Worm (Caenorhabditis elegans) whole organism, midembryonic: ENCODE data around the gene F18G5.6.
A peak's percentile ranks its signal among the peaks of the same experiment; 100 is the strongest.

Experiments used
- T22C8.4 ChIP-seq: fragments of 200-800 bp; sonication (Bioruptor generic); IDR thresholded peaks from 2 replicates; pipeline ENCODE4 v1.3.6; 2022; ENCODE audit warnings: missing genetic modification characterization, missing compliant biosample characterization
- cog-1 ChIP-seq: sonication (generic microtip); optimal IDR thresholded peaks from 2 replicates; lab custom pipeline; 2016; ENCODE audit warnings: missing genetic modification characterization, missing compliant biosample characterization
- flt-1 ChIP-seq: fragments of 200-800 bp; sonication (Bioruptor generic); IDR thresholded peaks from 2 replicates; pipeline ENCODE4 v1.3.6; 2022; ENCODE audit warnings: missing genetic modification characterization, missing compliant biosample characterization
- klf-2 ChIP-seq: fragments of 200-800 bp; sonication (Bioruptor generic); conservative IDR thresholded peaks from 2 replicates; pipeline ENCODE4 v1.3.6; 2022; ENCODE audit warnings: missing genetic modification reagents, missing genetic modification characterization, missing compliant biosample characterization
- med-1 ChIP-seq: sonication (generic microtip); optimal IDR thresholded peaks from 2 replicates; lab custom pipeline; 2017; ENCODE audit warnings: missing genetic modification characterization, mild to moderate bottlenecking, missing compliant biosample characterization, antibody characterized with exemption, missing genetic modification reagents; ENCODE audit not compliant: insufficient read depth
- ref-1 ChIP-seq: fragments of 200-800 bp; sonication (Bioruptor generic); conservative IDR thresholded peaks from 2 replicates; pipeline ENCODE4 v1.3.6; 2022; ENCODE audit warnings: missing genetic modification reagents, missing genetic modification characterization, missing compliant biosample characterization
- tab-1 ChIP-seq: fragments of 200-800 bp; sonication (Bioruptor generic); IDR thresholded peaks from 2 replicates; pipeline ENCODE4 v1.3.6; 2022; ENCODE audit warnings: missing genetic modification characterization, missing compliant biosample characterization
- ztf-23 ChIP-seq: fragments of 200-800 bp; sonication (Bioruptor generic); IDR thresholded peaks from 2 replicates; pipeline ENCODE4 v1.3.6; 2022; ENCODE audit warnings: missing genetic modification reagents, missing genetic modification characterization, missing compliant biosample characterization
- ztf-29 ChIP-seq: fragments of 200-800 bp; sonication (Bioruptor generic); IDR thresholded peaks from 2 replicates; pipeline ENCODE4 v1.3.6; 2022; ENCODE audit warnings: missing genetic modification reagents, missing genetic modification characterization, missing compliant biosample characterization

Gene F18G5.6

DNA sequence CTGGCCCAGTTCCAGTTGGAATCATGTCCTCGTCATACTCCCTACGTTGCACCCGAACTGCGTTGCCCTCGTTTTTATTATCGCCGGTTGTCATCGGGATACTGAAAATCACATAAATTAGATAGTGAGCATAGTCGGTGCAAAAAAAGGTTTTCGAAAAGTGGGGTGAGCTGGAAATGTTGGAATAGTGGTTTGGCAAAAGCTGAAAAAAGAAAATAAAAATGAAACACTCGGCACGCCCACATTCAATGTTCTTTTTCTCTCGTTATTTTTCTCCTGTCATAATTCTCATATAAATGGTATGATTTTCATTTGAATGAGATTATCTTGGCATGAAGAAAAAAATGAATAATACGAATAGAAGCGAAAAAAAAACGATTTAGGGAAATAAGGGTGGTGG is at the start of gene F18G5.6:
Gene F18G5.6 (minus strand): TSS at position 101 of the 400 bp plus-strand sequence.
- no peak for TF ChIP-seq ztf-23 (GFP tag; lab: Robert Waterston, UW)
- TF ChIP-seq med-1 (GFP tag; lab: Kevin White, UChicago), result no peak
- TF ChIP-seq klf-2 (GFP tag; lab: Robert Waterston, UW), result no peak
- no peak for TF ChIP-seq ref-1 (GFP tag; lab: Robert Waterston, UW)
- no peak for TF ChIP-seq T22C8.4 (GFP tag; lab: Robert Waterston, UW)

ce11 chrX:9311225-9311624 is 47.1 kb upstream of the F18G5.6 start, which contains the start of gene H29C22.1:
Gene H29C22.1, minus strand, starts transcription at chrX:9311325.
- no peak for TF ChIP-seq med-1 (GFP tag; lab: Kevin White, UChicago)

- TF ChIP-seq klf-2 (GFP tag; lab: Robert Waterston, UW) (no peak), ztf-23 (GFP tag; lab: Robert Waterston, UW) (no peak), ztf-29 (GFP tag; lab: Robert Waterston, UW) (no peak)
Observed at ce11 chrX:9303422-9303821, 39.3 kb upstream of the F18G5.6 start, which contains the start of gene tmc-2. Gene tmc-2, plus strand, starts transcription at chrX:9303722.

ce11 chrX:9302763-9303162 is 38.6 kb upstream of the F18G5.6 start:
- TF ChIP-seq ztf-23 (GFP tag; lab: Robert Waterston, UW) (no peak), ztf-29 (GFP tag; lab: Robert Waterston, UW) (no peak), tab-1 (GFP tag; lab: Robert Waterston, UW) (no peak), klf-2 (GFP tag; lab: Robert Waterston, UW) (no peak), flt-1 (GFP tag; lab: Robert Waterston, UW) (no peak), med-1 (GFP tag; lab: Kevin White, UChicago) (no peak), T22C8.4 (GFP tag; lab: Robert Waterston, UW) (no peak), cog-1 (tag; lab: Kevin White, UChicago) (no peak), ref-1 (GFP tag; lab: Robert Waterston, UW) (no peak)

ce11 chrX:9300379-9300778 is 36.2 kb upstream of the F18G5.6 start:
- no peak for TF ChIP-seq ztf-29 (GFP tag; lab: Robert Waterston, UW)
- no peak for TF ChIP-seq T22C8.4 (GFP tag; lab: Robert Waterston, UW)
- no peak for TF ChIP-seq flt-1 (GFP tag; lab: Robert Waterston, UW)

DNA sequence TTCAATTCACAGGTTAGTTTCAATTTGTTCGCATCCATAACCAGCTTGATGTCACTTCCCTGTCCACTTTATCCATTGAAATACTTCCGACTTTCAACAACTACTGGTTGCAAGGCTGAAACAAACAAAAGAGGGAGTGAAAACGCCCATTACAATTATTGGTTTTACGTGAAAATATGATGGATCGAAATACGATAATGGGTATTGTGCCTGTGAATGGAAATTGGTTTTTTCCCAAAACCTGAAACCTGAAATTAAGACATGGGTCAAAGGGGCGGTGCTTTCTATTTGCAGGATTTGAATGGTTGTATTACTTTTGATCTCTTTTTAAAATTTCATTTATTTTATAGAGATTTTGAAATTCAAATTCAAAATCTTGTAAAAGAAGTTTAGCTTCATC is 34.7 kb upstream of the F18G5.6 start, which contains the start of gene B0416.2:
Gene B0416.2 (plus strand): TSS at position 301 of the 400 bp plus-strand sequence.
- TF ChIP-seq flt-1 (GFP tag; lab: Robert Waterston, UW), result no peak
- no peak for TF ChIP-seq T22C8.4 (GFP tag; lab: Robert Waterston, UW)
- no peak for TF ChIP-seq ztf-23 (GFP tag; lab: Robert Waterston, UW)
- no peak for TF ChIP-seq klf-2 (GFP tag; lab: Robert Waterston, UW)
- TF ChIP-seq med-1 (GFP tag; lab: Kevin White, UChicago), result no peak
- TF ChIP-seq cog-1 (tag; lab: Kevin White, UChicago), result no peak
- TF ChIP-seq tab-1 (GFP tag; lab: Robert Waterston, UW), result no peak
- TF ChIP-seq ztf-29 (GFP tag; lab: Robert Waterston, UW), result no peak
- TF ChIP-seq ref-1 (GFP tag; lab: Robert Waterston, UW), result no peak

DNA sequence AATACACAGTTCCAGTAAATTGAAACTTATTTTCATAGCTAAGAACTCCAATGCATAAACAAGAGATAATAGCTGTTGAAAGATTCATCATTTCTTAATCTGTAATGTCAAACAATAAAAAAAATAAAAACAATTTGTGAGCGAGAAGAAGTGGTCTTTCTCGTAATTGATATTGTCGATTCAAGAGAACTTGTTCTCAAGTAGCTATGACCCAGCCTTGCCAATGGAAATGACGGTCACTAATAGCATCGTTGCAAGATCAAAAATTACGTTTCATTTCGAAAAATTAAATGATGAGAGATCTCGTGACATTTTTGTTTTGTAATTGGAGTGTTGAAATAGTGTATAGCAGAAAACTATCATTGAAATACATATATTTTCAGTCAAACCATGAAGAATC is 33.7 kb upstream of the F18G5.6 start, which contains the start of gene B0416.7:
Gene B0416.7 (minus strand): TSS at position 101 of the 400 bp plus-strand sequence.
- TF ChIP-seq tab-1 (GFP tag; lab: Robert Waterston, UW), result no peak
- TF ChIP-seq T22C8.4 (GFP tag; lab: Robert Waterston, UW), result no peak
- no peak for TF ChIP-seq flt-1 (GFP tag; lab: Robert Waterston, UW)
- TF ChIP-seq ref-1 (GFP tag; lab: Robert Waterston, UW), result no peak
- TF ChIP-seq ztf-23 (GFP tag; lab: Robert Waterston, UW), result no peak
- TF ChIP-seq cog-1 (tag; lab: Kevin White, UChicago), result no peak
- no peak for TF ChIP-seq ztf-29 (GFP tag; lab: Robert Waterston, UW)
- TF ChIP-seq klf-2 (GFP tag; lab: Robert Waterston, UW), result no peak
- no peak for TF ChIP-seq med-1 (GFP tag; lab: Kevin White, UChicago)

DNA sequence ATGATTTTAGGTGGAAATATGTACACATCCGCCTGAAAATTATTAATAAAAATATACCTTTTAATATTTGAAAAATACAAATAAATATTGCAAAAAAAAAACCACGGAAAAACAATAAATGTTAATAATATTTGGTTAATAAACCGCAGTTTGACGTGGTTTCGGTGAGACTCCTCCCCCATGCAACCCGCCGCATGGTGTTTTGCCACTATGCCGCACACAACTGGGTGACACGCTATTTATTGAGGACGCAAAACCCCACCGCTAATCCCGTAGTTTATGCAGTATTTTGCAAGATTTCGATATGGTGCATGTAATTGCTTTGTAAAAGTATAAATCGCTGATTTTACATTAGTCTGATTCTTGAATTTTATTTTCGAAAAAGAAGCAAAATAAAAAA is 32.5 kb upstream of the F18G5.6 start, which contains the start of gene gly-13:
Gene gly-13 (minus strand): TSS at position 32 of the 400 bp plus-strand sequence.
- TF ChIP-seq cog-1 (tag; lab: Kevin White, UChicago) (peak; percentile 72), flt-1 (GFP tag; lab: Robert Waterston, UW) (peak; percentile 87), ztf-29 (GFP tag; lab: Robert Waterston, UW) (no peak), tab-1 (GFP tag; lab: Robert Waterston, UW) (peak; percentile 82; the same call in 1 of the 2 replicates), ref-1 (GFP tag; lab: Robert Waterston, UW) (0 out of 2 replicates have a peak, but pooled peaks have one; percentile 36), ztf-23 (GFP tag; lab: Robert Waterston, UW) (peak; percentile 86), med-1 (GFP tag; lab: Kevin White, UChicago) (peak; percentile 87), T22C8.4 (GFP tag; lab: Robert Waterston, UW) (no peak; the same call in 1 of the 2 replicates), klf-2 (GFP tag; lab: Robert Waterston, UW) (peak; percentile 70; the same call in 1 of the 2 replicates)

DNA sequence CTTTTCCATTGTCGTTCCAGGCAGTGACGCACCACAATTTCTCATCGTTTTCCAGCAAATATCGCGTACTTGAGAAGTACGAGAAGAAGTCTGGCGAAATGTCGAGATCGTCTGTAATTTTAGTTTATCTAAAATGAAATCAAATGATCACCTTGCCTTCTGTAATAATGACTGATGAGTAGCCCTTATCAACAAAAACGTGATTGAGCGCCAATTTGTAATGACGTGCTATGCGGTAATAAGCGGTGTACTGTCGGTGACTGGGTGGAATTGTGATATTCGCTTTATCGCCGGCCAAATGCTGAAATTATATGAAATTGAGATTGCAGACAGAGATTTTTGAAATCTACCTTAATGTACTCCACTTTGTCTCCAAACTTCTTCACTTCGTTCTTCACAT is 31.3 kb upstream of the F18G5.6 start:
- TF ChIP-seq cog-1 (tag; lab: Kevin White, UChicago), result no peak
- no peak for TF ChIP-seq ztf-23 (GFP tag; lab: Robert Waterston, UW)
- TF ChIP-seq klf-2 (GFP tag; lab: Robert Waterston, UW), result no peak
- TF ChIP-seq tab-1 (GFP tag; lab: Robert Waterston, UW), result no peak
- no peak for TF ChIP-seq ref-1 (GFP tag; lab: Robert Waterston, UW)
- TF ChIP-seq med-1 (GFP tag; lab: Kevin White, UChicago), result no peak
- no peak for TF ChIP-seq flt-1 (GFP tag; lab: Robert Waterston, UW)
- no peak for TF ChIP-seq T22C8.4 (GFP tag; lab: Robert Waterston, UW)
- no peak for TF ChIP-seq ztf-29 (GFP tag; lab: Robert Waterston, UW)
